Fruit fly (Drosophila melanogaster): ENCODE data around the gene bnb.

DNA sequence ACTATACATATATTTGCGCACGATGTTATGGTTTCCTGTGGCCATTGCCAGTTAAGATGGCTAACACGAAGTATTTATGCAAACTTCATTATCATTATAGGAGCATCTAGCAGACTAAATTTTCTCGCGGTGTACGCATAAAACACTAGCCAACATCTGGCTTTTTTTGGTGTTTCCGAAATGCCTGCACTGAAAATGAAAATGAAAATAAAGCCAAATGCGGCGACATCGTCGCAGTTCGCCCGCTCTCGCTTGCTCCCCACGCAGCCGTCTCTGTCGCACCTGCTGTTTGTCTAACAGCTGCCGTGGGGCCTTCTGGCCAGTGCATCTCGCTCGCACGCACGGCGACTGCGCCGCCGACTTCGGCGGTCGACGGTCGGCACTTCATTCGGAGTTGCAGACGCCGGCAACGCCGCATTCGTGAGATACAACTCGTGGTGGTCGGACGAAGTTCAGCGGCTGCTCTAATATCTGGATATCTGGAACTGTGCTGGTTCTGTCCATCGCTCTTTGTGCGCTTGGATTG is 22.6 kb downstream of the bnb start, which contains the start of gene CG6891:
- TF ChIP-seq CG33017 (tag; optimal IDR thresholded peaks at IDR 0.05) (no peak), kay (GFP tag; ENCODE audit: borderline replicate concordance) (no peak), CG12768 (GFP tag; optimal IDR thresholded peaks at IDR 0.05) (no peak), tj (GFP tag; optimal IDR thresholded peaks at IDR 0.05) (peak; percentile 45), CG5204 (GFP tag; optimal IDR thresholded peaks at IDR 0.05) (no peak), Mnt (GFP tag; optimal IDR thresholded peaks at IDR 0.05) (peak; percentile 53), pad (GFP tag; optimal IDR thresholded peaks at IDR 0.05) (peak; percentile 11), Clk (GFP tag; optimal IDR thresholded peaks at IDR 0.05) (no peak), CG7101 (tag; optimal IDR thresholded peaks at IDR 0.05) (no peak), cic (GFP tag; optimal IDR thresholded peaks at IDR 0.05) (no peak), CG7045 (GFP tag; optimal IDR thresholded peaks at IDR 0.05) (no peak), ovo (GFP tag; optimal IDR thresholded peaks at IDR 0.05) (no peak)

Data from whole organism, adult.